Fruit fly (Drosophila melanogaster) whole organism, embryonic: ENCODE measurements around the gene CG10185.

Experiments
- BtbVII ChIP-seq: fragments of 200-800 bp; sonication (Bioruptor generic); optimal IDR thresholded peaks from 3 replicates; lab custom pipeline; 2017; ENCODE audit warnings: missing biosample characterization, mild to moderate bottlenecking, missing genetic modification characterization
- CG11085 ChIP-seq: fragments of 200-800 bp; sonication (Bioruptor generic); IDR thresholded peaks from 2 replicates; pipeline ENCODE4 v1.3.6; 2022; ENCODE audit warnings: missing biosample characterization, missing genetic modification characterization
- CG14441 ChIP-seq: fragments of 200-800 bp; sonication (Bioruptor generic); IDR thresholded peaks from 2 replicates; pipeline ENCODE4 v1.3.6; 2022; ENCODE audit warnings: missing biosample characterization, missing genetic modification characterization
- CG15269 ChIP-seq: fragments of 200-800 bp; sonication (Bioruptor generic); optimal IDR thresholded peaks from 2 replicates; lab custom pipeline; 2018; ENCODE audit warnings: missing biosample characterization, mild to moderate bottlenecking, missing genetic modification characterization, moderate library complexity
- CG15601 ChIP-seq: fragments of 200-800 bp; sonication (Bioruptor generic); optimal IDR thresholded peaks from 3 replicates; lab custom pipeline; 2019; ENCODE audit warnings: missing biosample characterization, mild to moderate bottlenecking, missing genetic modification characterization, moderate library complexity
- CG1603 ChIP-seq: fragments of 200-800 bp; sonication (Bioruptor generic); optimal IDR thresholded peaks from 2 replicates; lab custom pipeline; 2019; ENCODE audit warnings: missing biosample characterization, mild to moderate bottlenecking, missing genetic modification characterization, moderate library complexity
- CG16815 ChIP-seq: fragments of 200-800 bp; sonication (Bioruptor generic); optimal IDR thresholded peaks from 3 replicates; lab custom pipeline; 2017; ENCODE audit warnings: missing biosample characterization, mild to moderate bottlenecking, missing genetic modification characterization
- CG17361 ChIP-seq: fragments of 200-800 bp; sonication (Bioruptor generic); IDR thresholded peaks from 3 replicates; pipeline ENCODE4 v1.3.6; 2022; ENCODE audit warnings: missing biosample characterization, missing genetic modification characterization
- CG1792 ChIP-seq: fragments of 200-800 bp; sonication (Bioruptor generic); optimal IDR thresholded peaks from 2 replicates; lab custom pipeline; 2016; ENCODE audit warnings: missing biosample characterization, missing genetic modification characterization
- CG2116 ChIP-seq: fragments of 200-800 bp; sonication (Bioruptor generic); optimal IDR thresholded peaks from 3 replicates; lab custom pipeline; 2018; ENCODE audit warnings: missing biosample characterization, mild to moderate bottlenecking, missing genetic modification characterization
- CG2712 ChIP-seq: fragments of 200-800 bp; optimal IDR thresholded peaks from 3 replicates; lab custom pipeline; 2019; ENCODE audit warnings: missing biosample characterization, mild to moderate bottlenecking, missing genetic modification characterization, moderate library complexity
- CG31365 ChIP-seq: fragments of 200-800 bp; sonication (Bioruptor generic); optimal IDR thresholded peaks from 2 replicates; lab custom pipeline; 2018; ENCODE audit warnings: missing biosample characterization, mild to moderate bottlenecking, missing genetic modification characterization
- CG3407 ChIP-seq: fragments of 200-800 bp; sonication (Bioruptor generic); optimal IDR thresholded peaks from 2 replicates; lab custom pipeline; 2018; ENCODE audit warnings: missing biosample characterization, mild to moderate bottlenecking, missing genetic modification characterization
- CG4328 ChIP-seq: fragments of 200-800 bp; sonication (Bioruptor generic); optimal IDR thresholded peaks from 3 replicates; lab custom pipeline; 2017; ENCODE audit warnings: missing biosample characterization, missing genetic modification reagents, missing genetic modification characterization
- CG4707 ChIP-seq: fragments of 200-800 bp; sonication (Bioruptor generic); optimal IDR thresholded peaks from 2 replicates; lab custom pipeline; 2018; ENCODE audit warnings: missing biosample characterization, mild to moderate bottlenecking, missing genetic modification characterization, moderate library complexity
- CG7745 ChIP-seq: fragments of 200-800 bp; sonication (Bioruptor generic); optimal IDR thresholded peaks from 2 replicates; lab custom pipeline; 2018; ENCODE audit warnings: missing biosample characterization, mild to moderate bottlenecking, missing genetic modification characterization, moderate library complexity
- CG7987 ChIP-seq: fragments of 200-800 bp; sonication (Bioruptor generic); optimal IDR thresholded peaks from 2 replicates; lab custom pipeline; 2018; ENCODE audit warnings: missing biosample characterization, mild to moderate bottlenecking, missing genetic modification characterization, moderate library complexity
- CG8478 ChIP-seq: fragments of >200 bp; optimal IDR thresholded peaks from 2 replicates; lab custom pipeline; 2018
- CG9932 ChIP-seq: fragments of 200-800 bp; sonication (Bioruptor generic); IDR thresholded peaks from 2 replicates; pipeline ENCODE4 v1.3.6; 2022; ENCODE audit warnings: missing biosample characterization, missing genetic modification characterization
- Chrac-16 ChIP-seq: fragments of 200-800 bp; sonication (Bioruptor generic); optimal IDR thresholded peaks from 3 replicates; lab custom pipeline; 2016; ENCODE audit warnings: missing biosample characterization, missing genetic modification characterization
- CoRest ChIP-seq: fragments of 200-800 bp; sonication (Bioruptor generic); optimal IDR thresholded peaks from 3 replicates; lab custom pipeline; 2018; ENCODE audit warnings: missing biosample characterization, mild to moderate bottlenecking, missing genetic modification characterization, moderate library complexity
- Eip74EF ChIP-seq, 2 experiments: fragments of 200-800 bp in 1 of 2; fragments of >200 bp in 1 of 2; sonication (Bioruptor generic) in 1 of 2; optimal IDR thresholded peaks; 2 replicates each; lab custom pipeline; 2017 to 2019; ENCODE audit warnings: missing biosample characterization in 2 of 2, missing genetic modification characterization in 2 of 2, mild to moderate bottlenecking in 1 of 2, moderate library complexity in 1 of 2
- Ets97D ChIP-seq: fragments of 200-800 bp; sonication (Bioruptor generic); optimal IDR thresholded peaks from 3 replicates; lab custom pipeline; 2016; ENCODE audit warnings: missing biosample characterization, missing genetic modification characterization
- HLH3B ChIP-seq: fragments of 200-800 bp; sonication (Bioruptor generic); IDR thresholded peaks from 2 replicates; pipeline ENCODE4 v1.3.6; 2022; ENCODE audit warnings: missing biosample characterization, missing genetic modification characterization
- Hmr ChIP-seq: fragments of 200-800 bp; sonication (Bioruptor generic); optimal IDR thresholded peaks from 3 replicates; lab custom pipeline; 2017; ENCODE audit warnings: mild to moderate bottlenecking, missing biosample characterization, missing genetic modification reagents, missing genetic modification characterization
- Hsf ChIP-seq: fragments of 200-800 bp; sonication (Bioruptor generic); optimal IDR thresholded peaks from 3 replicates; lab custom pipeline; 2016; ENCODE audit warnings: missing biosample characterization, missing genetic modification characterization
- Kr ChIP-seq: fragments of 200-800 bp; sonication (Bioruptor generic); optimal IDR thresholded peaks from 2 replicates; lab custom pipeline; 2017; ENCODE audit warnings: missing biosample characterization, mild to moderate bottlenecking, missing genetic modification characterization
- Lim3 ChIP-seq: fragments of 200-800 bp; sonication (Bioruptor generic); IDR thresholded peaks from 2 replicates; pipeline ENCODE4 v1.3.6; 2022; ENCODE audit warnings: missing biosample characterization, missing genetic modification characterization
- NC2α ChIP-seq: fragments of 200-800 bp; sonication (Bioruptor generic); optimal IDR thresholded peaks from 2 replicates; lab custom pipeline; 2016; ENCODE audit warnings: missing biosample characterization, missing genetic modification characterization
- NFAT ChIP-seq: fragments of 200-800 bp; sonication (Bioruptor generic); IDR thresholded peaks from 2 replicates; pipeline ENCODE4 v1.3.6; 2022; ENCODE audit warnings: missing biosample characterization, missing genetic modification characterization
- Sox102F ChIP-seq: fragments of 200-800 bp; sonication (Bioruptor generic); optimal IDR thresholded peaks from 2 replicates; lab custom pipeline; 2018; ENCODE audit warnings: missing biosample characterization, mild to moderate bottlenecking, missing genetic modification characterization, moderate library complexity
- YL-1 ChIP-seq: fragments of 200-800 bp; sonication (Bioruptor generic); optimal IDR thresholded peaks from 3 replicates; lab custom pipeline; 2017; ENCODE audit warnings: missing biosample characterization, mild to moderate bottlenecking, missing genetic modification characterization
- ac ChIP-seq: fragments of 200-800 bp; sonication (Bioruptor generic); optimal IDR thresholded peaks from 3 replicates; lab custom pipeline; 2017; ENCODE audit warnings: missing biosample characterization, mild to moderate bottlenecking, missing genetic modification characterization
- aop ChIP-seq: fragments of 200-800 bp; sonication (Bioruptor generic); IDR thresholded peaks from 2 replicates; pipeline ENCODE4 v1.3.6; 2022; ENCODE audit warnings: missing biosample characterization, missing genetic modification characterization
- cad ChIP-seq: fragments of >200 bp; optimal IDR thresholded peaks from 2 replicates; lab custom pipeline; 2017; ENCODE audit warnings: missing biosample characterization, missing genetic modification characterization
- chif ChIP-seq, 2 experiments: fragments of 200-800 bp; sonication (Bioruptor generic); optimal IDR thresholded peaks; 3 replicates each; lab custom pipeline; 2016; ENCODE audit warnings: missing biosample characterization in 2 of 2, missing genetic modification characterization in 2 of 2
- en ChIP-seq: fragments of 200-800 bp; sonication (Bioruptor generic); optimal IDR thresholded peaks from 2 replicates; lab custom pipeline; 2016; ENCODE audit warnings: missing biosample characterization, missing genetic modification characterization
- fd64A ChIP-seq: fragments of 200-800 bp; sonication (Bioruptor generic); optimal IDR thresholded peaks from 3 replicates; lab custom pipeline; 2018; ENCODE audit warnings: missing biosample characterization, mild to moderate bottlenecking, missing genetic modification characterization
- gce ChIP-seq: fragments of 200-800 bp; sonication (Bioruptor generic); IDR thresholded peaks from 3 replicates; pipeline ENCODE4 v1.3.6; 2022; ENCODE audit warnings: missing biosample characterization, missing genetic modification characterization
- grn ChIP-seq: fragments of 200-800 bp; sonication (Bioruptor generic); optimal IDR thresholded peaks from 3 replicates; lab custom pipeline; 2017; ENCODE audit warnings: missing biosample characterization, missing genetic modification characterization
- hbn ChIP-seq: fragments of 200-800 bp; sonication (Bioruptor generic); IDR thresholded peaks from 2 replicates; pipeline ENCODE4 v1.3.6; 2022; ENCODE audit warnings: missing biosample characterization, missing genetic modification characterization; ENCODE audit not compliant: partially characterized antibody
- lab ChIP-seq: fragments of 200-800 bp; sonication (Bioruptor generic); optimal IDR thresholded peaks from 3 replicates; lab custom pipeline; 2017; ENCODE audit warnings: missing biosample characterization, missing genetic modification characterization, mild to moderate bottlenecking, moderate library complexity, missing genetic modification reagents
- prd ChIP-seq, 3 experiments: fragments of >200 bp in 2 of 3; fragments of 200-800 bp in 1 of 3; sonication (Bioruptor generic) in 1 of 3; optimal IDR thresholded peaks in 2 of 3; IDR thresholded peaks in 1 of 3; 2 replicates in 2 of 3; 3 replicates in 1 of 3; pipeline versions ENCODE4 v1.3.6 to Lab custom; 2017 to 2022; ENCODE audit warnings: missing biosample characterization in 1 of 3, missing genetic modification characterization in 1 of 3
- scrt ChIP-seq: fragments of 200-800 bp; sonication (Bioruptor generic); optimal IDR thresholded peaks from 2 replicates; lab custom pipeline; 2018; ENCODE audit warnings: missing biosample characterization, mild to moderate bottlenecking, missing genetic modification characterization, moderate library complexity
- seq ChIP-seq: fragments of 200-800 bp; sonication (Bioruptor generic); IDR thresholded peaks from 2 replicates; pipeline ENCODE4 v1.3.6; 2022; ENCODE audit warnings: missing biosample characterization, missing genetic modification characterization
- slbo ChIP-seq: fragments of 200-800 bp; sonication (Bioruptor generic); IDR thresholded peaks from 2 replicates; pipeline ENCODE4 v1.3.6; 2022; ENCODE audit warnings: missing biosample characterization, missing genetic modification characterization
- stc ChIP-seq: fragments of 200-800 bp; sonication (Bioruptor generic); IDR thresholded peaks from 2 replicates; pipeline ENCODE4 v1.3.6; 2022; ENCODE audit warnings: missing biosample characterization, missing genetic modification characterization
- tll ChIP-seq, 2 experiments: fragments of 200-800 bp in 1 of 2; fragments of >200 bp in 1 of 2; sonication (Bioruptor generic) in 1 of 2; optimal IDR thresholded peaks; 2 replicates each; lab custom pipeline; 2017 to 2019; ENCODE audit warnings: missing biosample characterization in 2 of 2, missing genetic modification characterization in 2 of 2, mild to moderate bottlenecking in 1 of 2, moderate library complexity in 1 of 2
- wor ChIP-seq: fragments of 200-800 bp; sonication (Bioruptor generic); IDR thresholded peaks from 2 replicates; pipeline ENCODE4 v1.3.6; 2022; ENCODE audit warnings: missing biosample characterization, missing genetic modification characterization
- yki ChIP-seq: fragments of >200 bp; optimal IDR thresholded peaks from 3 replicates; lab custom pipeline; 2018

Gene CG10185

dm6 chr3R:16050621-16051328 lies 16.6 kb downstream of the CG10185 start, which contains the start of gene msps (continued):
- TF ChIP-seq CG1603 (peak; percentile 53), CG2712 (tag; lab: Kevin White, UChicago) (no peak), YL-1 (GFP tag; lab: Kevin White, UChicago) (peak; percentile 76), CG9932 (GFP tag; lab: Robert Waterston, UW) (no peak), CG14441 (GFP tag; lab: Robert Waterston, UW) (no peak), CG8478 (lab: Kevin White, UChicago) (no peak), gce (GFP tag; lab: Robert Waterston, UW) (no peak), fd64A (GFP tag; lab: Kevin White, UChicago) (no peak), Hsf (GFP tag; lab: Kevin White, UChicago) (no peak), seq (GFP tag; lab: Robert Waterston, UW) (no peak), Kr (GFP tag; lab: Kevin White, UChicago) (no peak), slbo (no peak), CG2116 (GFP tag; lab: Kevin White, UChicago) (peak; percentile 27), CG17361 (GFP tag; lab: Robert Waterston, UW) (no peak), yki (lab: Kevin White, UChicago) (no peak), Lim3 (GFP tag; lab: Robert Waterston, UW) (no peak), CG15601 (tag; lab: Kevin White, UChicago) (no peak), BtbVII (GFP tag; lab: Kevin White, UChicago) (no peak), CG4328 (GFP tag; lab: Kevin White, UChicago) (no peak), CG7745 (tag; lab: Kevin White, UChicago) (no peak), lab (GFP tag; lab: Kevin White, UChicago) (no peak), Eip74EF (GFP tag; optimal IDR thresholded peaks at IDR 0.05; lab: Kevin White, UChicago) (no peak), CG11085 (GFP tag; lab: Robert Waterston, UW) (no peak), scrt (GFP tag; lab: Kevin White, UChicago) (no peak), CG4707 (GFP tag; lab: Kevin White, UChicago) (no peak), Chrac-16 (GFP tag; lab: Kevin White, UChicago) (no peak), CG7987 (GFP tag; lab: Kevin White, UChicago) (no peak), stc (no peak), CG15269 (tag; lab: Kevin White, UChicago) (no peak), grn (GFP tag; lab: Kevin White, UChicago) (no peak), Sox102F (GFP tag; lab: Kevin White, UChicago) (no peak), NC2α (GFP tag; lab: Kevin White, UChicago) (no peak), tll (GFP tag; optimal IDR thresholded peaks at IDR 0.05; lab: Kevin White, UChicago) (no peak), CG16815 (GFP tag; lab: Kevin White, UChicago) (no peak), NFAT (GFP tag; lab: Robert Waterston, UW) (no peak), CoRest (tag; lab: Kevin White, UChicago) (no peak), HLH3B (GFP tag; lab: Robert Waterston, UW) (no peak), en (GFP tag; lab: Kevin White, UChicago) (no peak), prd (optimal IDR thresholded peaks at IDR 0.05; lab: Kevin White, UChicago) (no peak), prd (GFP tag; IDR thresholded peaks at IDR 0.05; lab: Robert Waterston, UW) (no peak), chif (GFP tag; optimal IDR thresholded peaks at IDR 0.05; lab: Kevin White, UChicago) (no peak), hbn (GFP tag; lab: Robert Waterston, UW) (0 out of 2 replicates have a peak, but pooled peaks have one; percentile 10), CG3407 (GFP tag; lab: Kevin White, UChicago) (no peak), ac (no peak), Ets97D (GFP tag; lab: Kevin White, UChicago) (peak; percentile 13), cad (GFP tag; lab: Kevin White, UChicago) (no peak), Hmr (GFP tag; lab: Kevin White, UChicago) (no peak), aop (GFP tag; lab: Robert Waterston, UW) (no peak), CG31365 (no peak), CG1792 (no peak), wor (no peak)
